Fruit fly (Drosophila melanogaster) Kc167 (cell line): ENCODE data around the gene CG12171.

ENCODE experiments used
- Myc ChIP-seq: fragments of >200 bp; optimal IDR thresholded peaks from 2 replicates; lab custom pipeline; 2017; ENCODE audit warnings: missing external identifiers
- Sin3A ChIP-seq: fragments of >200 bp; optimal IDR thresholded peaks from 2 replicates; lab custom pipeline; 2018; ENCODE audit warnings: missing external identifiers
- h ChIP-seq: fragments of >200 bp; optimal IDR thresholded peaks from 3 replicates; lab custom pipeline; 2018; ENCODE audit warnings: missing external identifiers
- psq ChIP-seq: fragments of >200 bp; optimal IDR thresholded peaks from 2 replicates; lab custom pipeline; 2017; ENCODE audit warnings: missing external identifiers

DNA sequence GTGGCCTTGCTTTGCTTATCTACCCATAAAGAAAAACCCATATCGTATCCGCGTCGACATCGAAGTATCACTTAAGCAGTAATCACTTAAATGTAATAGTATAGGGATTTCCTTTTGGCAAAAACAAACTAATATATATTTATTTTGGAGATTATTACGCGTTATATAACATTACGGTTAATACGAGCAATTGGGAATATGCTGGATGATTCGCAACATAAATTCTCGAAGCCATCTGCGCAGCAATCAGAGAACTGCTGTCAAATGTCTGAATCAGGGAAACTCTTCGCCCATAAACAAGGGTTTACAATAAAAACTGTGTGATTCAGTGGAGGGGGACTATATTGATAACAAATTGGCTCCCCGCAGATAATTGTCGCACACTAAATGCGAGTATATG, 22.8 kb upstream of the CG12171 start:
- TF ChIP-seq Myc (no peak), Sin3A (lab: Kevin White, UChicago) (no peak), h (no peak), psq (no peak)
